Worm (Caenorhabditis elegans): ENCODE results near the gene B0280.2.

Gene B0280.2

DNA sequence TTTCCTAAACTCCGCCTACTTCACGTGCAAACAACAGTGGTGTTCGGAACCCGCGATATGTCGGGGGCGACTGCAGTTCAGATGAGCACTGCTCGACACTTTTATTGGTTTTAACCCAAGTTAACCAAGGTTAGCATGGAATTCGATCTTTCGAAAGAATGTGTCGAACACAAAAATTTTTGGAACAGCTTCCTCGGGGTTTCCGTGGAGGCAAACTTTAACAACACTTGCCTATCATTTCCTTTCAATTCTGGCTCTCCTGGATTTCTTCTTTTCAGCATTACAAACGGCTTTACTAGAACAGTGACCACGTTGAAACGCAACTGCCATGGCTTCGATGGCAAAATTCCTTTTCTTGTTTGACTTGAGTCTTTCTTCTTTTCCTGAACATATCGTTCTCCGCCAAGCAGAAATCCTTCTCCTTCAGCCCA is 16.8 kb downstream of the B0280.2 start (continued):
- TF ChIP-seq mcd-1 (GFP tag; IDR thresholded peaks at IDR 0.05) (peak; percentile 65), ZK185.1 (tag; optimal IDR thresholded peaks at IDR 0.05; ENCODE audit: poor library complexity, severe bottlenecking) (no peak), C06A6.2 (GFP tag; conservative IDR thresholded peaks at IDR 0.05) (no peak), rpc-1 (optimal IDR thresholded peaks at IDR 0.05) (no peak), rpc-1 (tag; optimal IDR thresholded peaks at IDR 0.05) (peak; percentile 9), bed-1 (GFP tag; IDR thresholded peaks at IDR 0.05) (no peak), fkh-3 (tag; optimal IDR thresholded peaks at IDR 0.05) (peak; percentile 92), cebp-2 (GFP tag; IDR thresholded peaks at IDR 0.05) (no peak), F23B12.7 (tag; optimal IDR thresholded peaks at IDR 0.05; ENCODE audit: insufficient read depth) (peak; percentile 75), ama-1 (optimal IDR thresholded peaks at IDR 0.05) (peak; percentile 82), ama-1 (GFP tag; optimal IDR thresholded peaks at IDR 0.05) (no peak), dpff-1 (tag; optimal IDR thresholded peaks at IDR 0.05) (peak; percentile 90), ceh-79 (tag; optimal IDR thresholded peaks at IDR 0.05) (peak; percentile 41), nfyb-1 (GFP tag; IDR thresholded peaks at IDR 0.05) (peak; percentile 90), lsy-27 (tag; optimal IDR thresholded peaks at IDR 0.05; ENCODE audit: borderline replicate concordance, insufficient read depth) (peak; percentile 21), pbrm-1 (GFP tag; IDR thresholded peaks at IDR 0.05) (peak; percentile 98), attf-6 (GFP tag; IDR thresholded peaks at IDR 0.05) (peak; percentile 97), Y56A3A.18 (GFP tag; IDR thresholded peaks at IDR 0.05) (peak; percentile 72; the same call in 1 of the 2 replicates), die-1 (tag; optimal IDR thresholded peaks at IDR 0.05) (peak; percentile 43), snpc-4 (GFP tag; optimal IDR thresholded peaks at IDR 0.05) (peak; percentile 98), snpc-4 (tag; optimal IDR thresholded peaks at IDR 0.05) (peak; percentile 98 to 100 (median 99)), aptf-2 (GFP tag; conservative IDR thresholded peaks at IDR 0.05) (peak; percentile 29; the same call in 1 of the 2 replicates), tbp1 (GFP tag; optimal IDR thresholded peaks at IDR 0.05) (peak; percentile 82), F57A8.1 (GFP tag; optimal IDR thresholded peaks at IDR 0.05) (no peak), B0336.3 (GFP tag; IDR thresholded peaks at IDR 0.05) (peak; percentile 88), Y95B8A.8 (GFP tag; IDR thresholded peaks at IDR 0.05) (0 out of 2 replicates have a peak, but pooled peaks have one; percentile 49), lin-35 (GFP tag; optimal IDR thresholded peaks at IDR 0.05) (peak in 1 of 3 experiments; percentile 27), C17E4.6 (GFP tag; IDR thresholded peaks at IDR 0.05) (peak; percentile 51; the same call in 1 of the 2 replicates), sdz-38 (tag; optimal IDR thresholded peaks at IDR 0.05) (no peak), ztf-28 (GFP tag; IDR thresholded peaks at IDR 0.05) (no peak), ceh-100 (GFP tag; IDR thresholded peaks at IDR 0.05) (peak; percentile 59), somi-1 (GFP tag; optimal IDR thresholded peaks at IDR 0.05) (no peak), T26A5.8 (tag; optimal IDR thresholded peaks at IDR 0.05) (peak; percentile 13), F37B4.10 (GFP tag; IDR thresholded peaks at IDR 0.05) (no peak), ztf-25 (GFP tag; IDR thresholded peaks at IDR 0.05) (0 out of 2 replicates have a peak, but pooled peaks have one; percentile 36), unc-62 (GFP tag; optimal IDR thresholded peaks at IDR 0.05) (no peak), Y79H2A.3 (GFP tag; conservative IDR thresholded peaks at IDR 0.05) (no peak), atf-7 (tag; optimal IDR thresholded peaks at IDR 0.05) (peak; percentile 63), ccch-3 (GFP tag; optimal IDR thresholded peaks at IDR 0.05) (no peak), K12H6.12 (tag; optimal IDR thresholded peaks at IDR 0.05) (no peak), B0261.1 (tag; optimal IDR thresholded peaks at IDR 0.05) (peak; percentile 3), snpc-1.1 (tag; optimal IDR thresholded peaks at IDR 0.05; ENCODE audit: insufficient read depth) (peak; percentile 100), D2030.7 (GFP tag; IDR thresholded peaks at IDR 0.05) (peak; percentile 97), hrde-1 (tag; optimal IDR thresholded peaks at IDR 0.05; ENCODE audit: borderline replicate concordance) (peak; percentile 74), bed-2 (GFP tag; IDR thresholded peaks at IDR 0.05) (no peak), ztf-6 (GFP tag; IDR thresholded peaks at IDR 0.05) (no peak), ztf-26 (tag; optimal IDR thresholded peaks at IDR 0.05) (peak; percentile 1), rec-8 (tag; optimal IDR thresholded peaks at IDR 0.05) (no peak), let-526 (GFP tag; IDR thresholded peaks at IDR 0.05) (no peak)

Data from whole organism, young adult.